Worm (Caenorhabditis elegans) whole organism, L1 larva: Measurements from ENCODE around the gene mab-5.

Experiments used
- C16A3.4 ChIP-seq: fragments of 150-350 bp; optimal IDR thresholded peaks from 2 replicates; lab custom pipeline; 2014; ENCODE audit warnings: missing biosample characterization, missing genetic modification characterization
- fkh-10 ChIP-seq: sonication (generic microtip); optimal IDR thresholded peaks from 2 replicates; lab custom pipeline; 2017; ENCODE audit warnings: missing biosample characterization, missing genetic modification reagents, missing genetic modification characterization
- fkh-4 ChIP-seq: sonication (generic microtip); optimal IDR thresholded peaks from 2 replicates; lab custom pipeline; 2016; ENCODE audit warnings: missing compliant biosample characterization, missing genetic modification characterization, borderline replicate concordance
- lin-35 ChIP-seq, 2 experiments: fragments of 150-350 bp; optimal IDR thresholded peaks; 2 replicates each; lab custom pipeline; 2014; ENCODE audit warnings: missing biosample characterization in 2 of 2, missing genetic modification characterization in 2 of 2, missing genetic modification reagents in 2 of 2
- mep-1 ChIP-seq: fragments of 150-350 bp; optimal IDR thresholded peaks from 2 replicates; lab custom pipeline; 2014; ENCODE audit warnings: missing biosample characterization, missing genetic modification characterization
- nhr-11 ChIP-seq: fragments of 150-350 bp; optimal IDR thresholded peaks from 2 replicates; lab custom pipeline; 2014; ENCODE audit warnings: missing biosample characterization, missing genetic modification characterization
- skn-1 ChIP-seq: fragments of 150-350 bp; optimal IDR thresholded peaks from 2 replicates; lab custom pipeline; 2014; ENCODE audit warnings: missing biosample characterization, missing genetic modification characterization
- sox-4 ChIP-seq: sonication (generic microtip); optimal IDR thresholded peaks from 2 replicates; lab custom pipeline; 2016; ENCODE audit warnings: missing genetic modification characterization, missing compliant biosample characterization
- tlp-1 ChIP-seq: fragments of 150-350 bp; optimal IDR thresholded peaks from 2 replicates; lab custom pipeline; 2014; ENCODE audit warnings: missing biosample characterization, missing genetic modification characterization

ce11 chrIII:7815571-7816348, 32.5 kb upstream of the mab-5 start:
- TF ChIP-seq nhr-11, result no peak
- TF ChIP-seq mep-1 (tag; lab: Kevin White, UChicago), result no peak
- no peak for TF ChIP-seq sox-4 (tag; lab: Kevin White, UChicago)
- TF ChIP-seq fkh-4 (tag; lab: Kevin White, UChicago), result no peak
- no peak for TF ChIP-seq C16A3.4
- no peak for TF ChIP-seq fkh-10
- TF ChIP-seq skn-1 (tag; lab: Kevin White, UChicago), result no peak
- no peak for TF ChIP-seq lin-35 (GFP tag; optimal IDR thresholded peaks at IDR 0.05; lab: Kevin White, UChicago)
- TF ChIP-seq tlp-1 (tag; lab: Kevin White, UChicago), result no peak
